Worm (Caenorhabditis elegans) whole organism, L3 larva: ENCODE data around the gene K11D9.3.

ENCODE experiments used
- R02D3.7 ChIP-seq: fragments of 150-350 bp; optimal IDR thresholded peaks from 2 replicates; lab custom pipeline; 2014; ENCODE audit warnings: missing biosample characterization, missing genetic modification characterization
- aly-2 ChIP-seq: fragments of 150-350 bp; optimal IDR thresholded peaks from 2 replicates; lab custom pipeline; 2014; ENCODE audit warnings: missing biosample characterization, missing genetic modification characterization
- ama-1 ChIP-seq: fragments of 150-350 bp; optimal IDR thresholded peaks from 2 replicates; lab custom pipeline; 2018
- ceh-28 ChIP-seq: fragments of 150-350 bp; optimal IDR thresholded peaks from 2 replicates; lab custom pipeline; 2014; ENCODE audit warnings: missing biosample characterization, missing genetic modification reagents, missing genetic modification characterization
- ceh-82 ChIP-seq: fragments of 150-350 bp; optimal IDR thresholded peaks from 2 replicates; lab custom pipeline; 2014; ENCODE audit warnings: missing biosample characterization, missing genetic modification characterization
- ceh-9 ChIP-seq: sonication (generic microtip); optimal IDR thresholded peaks from 2 replicates; lab custom pipeline; 2018; ENCODE audit warnings: missing biosample characterization, missing genetic modification characterization
- daf-12 ChIP-seq: fragments of 150-350 bp; optimal IDR thresholded peaks from 2 replicates; lab custom pipeline; 2014; ENCODE audit warnings: missing biosample characterization, missing genetic modification reagents, missing genetic modification characterization
- egl-27 ChIP-seq: sonication (generic microtip); optimal IDR thresholded peaks from 4 replicates; lab custom pipeline; 2017; ENCODE audit warnings: missing biosample characterization, missing genetic modification reagents, missing genetic modification characterization
- egl-5 ChIP-seq: fragments of 150-350 bp; optimal IDR thresholded peaks from 2 replicates; lab custom pipeline; 2017; ENCODE audit warnings: missing biosample characterization, missing genetic modification reagents, missing genetic modification characterization, inconsistent platforms
- elt-1 ChIP-seq: fragments of 150-350 bp; optimal IDR thresholded peaks from 2 replicates; lab custom pipeline; 2014; ENCODE audit warnings: missing biosample characterization, missing genetic modification characterization
- fkh-10 ChIP-seq: sonication (generic microtip); optimal IDR thresholded peaks from 2 replicates; lab custom pipeline; 2017; ENCODE audit warnings: missing biosample characterization, missing genetic modification reagents, missing genetic modification characterization
- fkh-2 ChIP-seq: fragments of 150-350 bp; optimal IDR thresholded peaks from 2 replicates; lab custom pipeline; 2014; ENCODE audit warnings: missing biosample characterization, missing genetic modification reagents, missing genetic modification characterization
- fos-1 ChIP-seq: fragments of 150-350 bp; optimal IDR thresholded peaks from 2 replicates; lab custom pipeline; 2014; ENCODE audit warnings: missing biosample characterization, missing genetic modification characterization
- hmg-11 ChIP-seq: sonication (generic microtip); optimal IDR thresholded peaks from 2 replicates; lab custom pipeline; 2016; ENCODE audit warnings: missing genetic modification characterization, missing compliant biosample characterization
- jun-1 ChIP-seq: fragments of 150-350 bp; optimal IDR thresholded peaks from 2 replicates; lab custom pipeline; 2014; ENCODE audit warnings: missing biosample characterization, missing genetic modification reagents, missing genetic modification characterization
- lin-39 ChIP-seq: fragments of 150-350 bp; optimal IDR thresholded peaks from 2 replicates; lab custom pipeline; 2018; ENCODE audit warnings: missing biosample characterization, missing genetic modification reagents, missing genetic modification characterization
- lsy-12 ChIP-seq: sonication (generic microtip); optimal IDR thresholded peaks from 2 replicates; lab custom pipeline; 2016; ENCODE audit warnings: mild to moderate bottlenecking, missing genetic modification characterization, missing compliant biosample characterization
- mdl-1 ChIP-seq: fragments of 150-350 bp; optimal IDR thresholded peaks from 2 replicates; lab custom pipeline; 2014; ENCODE audit warnings: missing biosample characterization, missing genetic modification characterization
- mml-1 ChIP-seq: fragments of 150-350 bp; sonication (generic microtip); optimal IDR thresholded peaks from 3 replicates; lab custom pipeline; 2014; ENCODE audit warnings: missing biosample characterization, missing genetic modification characterization
- nfya-1 ChIP-seq: sonication (generic microtip); optimal IDR thresholded peaks from 2 replicates; lab custom pipeline; 2017; ENCODE audit warnings: missing genetic modification characterization, mild to moderate bottlenecking, missing compliant biosample characterization, antibody characterized with exemption, moderate library complexity; ENCODE audit not compliant: insufficient read depth
- nhr-11 ChIP-seq: fragments of 150-350 bp; optimal IDR thresholded peaks from 2 replicates; lab custom pipeline; 2014; ENCODE audit warnings: missing biosample characterization, missing genetic modification characterization
- nhr-12 ChIP-seq: fragments of 150-350 bp; optimal IDR thresholded peaks from 2 replicates; lab custom pipeline; 2014; ENCODE audit warnings: missing biosample characterization, missing genetic modification characterization
- nhr-23 ChIP-seq: fragments of 150-350 bp; optimal IDR thresholded peaks from 2 replicates; lab custom pipeline; 2014; ENCODE audit warnings: missing biosample characterization, missing genetic modification reagents, missing genetic modification characterization
- nhr-237 ChIP-seq: fragments of 150-350 bp; optimal IDR thresholded peaks from 2 replicates; lab custom pipeline; 2014; ENCODE audit warnings: missing biosample characterization, missing genetic modification characterization
- nhr-25 ChIP-seq: sonication (generic microtip); optimal IDR thresholded peaks from 2 replicates; lab custom pipeline; 2017; ENCODE audit warnings: missing biosample characterization, missing genetic modification characterization
- nhr-43 ChIP-seq: sonication (generic microtip); optimal IDR thresholded peaks from 2 replicates; lab custom pipeline; 2016; ENCODE audit warnings: mild to moderate bottlenecking, missing genetic modification characterization, missing compliant biosample characterization; ENCODE audit not compliant: poor library complexity, severe bottlenecking
- nhr-67 ChIP-seq: fragments of 150-350 bp; optimal IDR thresholded peaks from 2 replicates; lab custom pipeline; 2014; ENCODE audit warnings: missing biosample characterization, missing genetic modification characterization
- nhr-76 ChIP-seq: fragments of 150-350 bp; sonication (generic microtip); optimal IDR thresholded peaks from 5 replicates; lab custom pipeline; 2014; ENCODE audit warnings: missing biosample characterization, missing genetic modification characterization
- nhr-77 ChIP-seq: fragments of 150-350 bp; optimal IDR thresholded peaks from 2 replicates; lab custom pipeline; 2014; ENCODE audit warnings: missing biosample characterization, missing genetic modification characterization
- pha-4 ChIP-seq: fragments of 150-350 bp; optimal IDR thresholded peaks from 2 replicates; lab custom pipeline; 2014; ENCODE audit warnings: missing biosample characterization, missing genetic modification reagents, missing genetic modification characterization
- pqm-1 ChIP-seq: fragments of 150-350 bp; optimal IDR thresholded peaks from 2 replicates; lab custom pipeline; 2017; ENCODE audit warnings: missing biosample characterization, missing genetic modification characterization, inconsistent platforms
- sea-2 ChIP-seq: fragments of 150-350 bp; sonication (generic microtip); optimal IDR thresholded peaks from 4 replicates; lab custom pipeline; 2014; ENCODE audit warnings: missing biosample characterization, missing genetic modification reagents, missing genetic modification characterization
- skn-1 ChIP-seq: fragments of 150-350 bp; optimal IDR thresholded peaks from 2 replicates; lab custom pipeline; 2014; ENCODE audit warnings: missing biosample characterization, missing genetic modification characterization
- tbx-2 ChIP-seq: sonication (generic microtip); optimal IDR thresholded peaks from 2 replicates; lab custom pipeline; 2016; ENCODE audit warnings: mild to moderate bottlenecking, missing genetic modification characterization, missing compliant biosample characterization
- unc-39 ChIP-seq: sonication (generic microtip); optimal IDR thresholded peaks from 4 replicates; lab custom pipeline; 2017; ENCODE audit warnings: missing biosample characterization, missing genetic modification characterization
- unc-62 ChIP-seq: fragments of 150-350 bp; sonication (generic microtip); optimal IDR thresholded peaks from 4 replicates; lab custom pipeline; 2014; ENCODE audit warnings: missing biosample characterization, missing genetic modification reagents, missing genetic modification characterization
- ztf-11 ChIP-seq: fragments of 150-350 bp; optimal IDR thresholded peaks from 2 replicates; lab custom pipeline; 2014; ENCODE audit warnings: missing biosample characterization, missing genetic modification characterization
- ztf-4 ChIP-seq: fragments of 150-350 bp; optimal IDR thresholded peaks from 2 replicates; lab custom pipeline; 2014; ENCODE audit warnings: missing biosample characterization, missing genetic modification characterization

Gene K11D9.3

ce11 chrIII:10816800-10817418 is 14.9 kb upstream of the K11D9.3 start, which contains the start of gene sca-1:
Gene sca-1 (minus strand): TSS chrIII:10816850.
- TF ChIP-seq egl-27 (tag; lab: Kevin White, UChicago) (no peak), nfya-1 (tag; lab: Kevin White, UChicago) (peak; percentile 7), jun-1 (tag; lab: Kevin White, UChicago) (no peak), elt-1 (tag; lab: Kevin White, UChicago) (no peak), fos-1 (tag; lab: Kevin White, UChicago) (no peak), R02D3.7 (tag; lab: Kevin White, UChicago) (no peak), egl-5 (tag; lab: Kevin White, UChicago) (peak; percentile 2), lin-39 (no peak)
- TF ChIP-seq, all 47 proteins: peak for 2

ce11 chrIII:10816045-10816444 is 14.0 kb upstream of the K11D9.3 start:
- TF ChIP-seq nhr-11 (tag; lab: Kevin White, UChicago) (peak; percentile 55), nhr-25 (tag; lab: Kevin White, UChicago) (no peak), nfya-1 (tag; lab: Kevin White, UChicago) (peak; percentile 33)

ce11 chrIII:10815199-10815598 is 13.2 kb upstream of the K11D9.3 start:
- TF ChIP-seq nhr-25 (tag; lab: Kevin White, UChicago): no peak
- no peak for TF ChIP-seq ceh-9
- no peak for TF ChIP-seq pha-4
- no peak for TF ChIP-seq fos-1 (tag; lab: Kevin White, UChicago)
- TF ChIP-seq nhr-67 (tag; lab: Kevin White, UChicago): no peak
- TF ChIP-seq ztf-4: no peak
- TF ChIP-seq skn-1: no peak
- TF ChIP-seq fkh-2 (tag; lab: Kevin White, UChicago): no peak
- TF ChIP-seq nhr-12 (tag; lab: Kevin White, UChicago): no peak
- TF ChIP-seq nhr-43 (tag; lab: Kevin White, UChicago): no peak
- no peak for TF ChIP-seq nhr-76 (tag; lab: Kevin White, UChicago)
- no peak for TF ChIP-seq unc-39 (tag; lab: Kevin White, UChicago)
- TF ChIP-seq hmg-11 (tag; lab: Kevin White, UChicago): no peak
- no peak for TF ChIP-seq mml-1 (tag; lab: Kevin White, UChicago)
- TF ChIP-seq mdl-1 (tag; lab: Kevin White, UChicago): no peak
- no peak for TF ChIP-seq aly-2 (tag; lab: Kevin White, UChicago)
- TF ChIP-seq unc-62 (GFP tag; lab: Kevin White, UChicago): no peak

ce11 chrIII:10813886-10814285 is 11.9 kb upstream of the K11D9.3 start:
- TF ChIP-seq fkh-2 (tag; lab: Kevin White, UChicago): no peak
- no peak for TF ChIP-seq unc-62 (GFP tag; lab: Kevin White, UChicago)
- no peak for TF ChIP-seq nhr-25 (tag; lab: Kevin White, UChicago)
- no peak for TF ChIP-seq sea-2 (GFP tag; lab: Kevin White, UChicago)
- no peak for TF ChIP-seq ama-1 (lab: Kevin White, UChicago)
- TF ChIP-seq fkh-10: no peak
- TF ChIP-seq skn-1: no peak
- no peak for TF ChIP-seq nhr-23 (tag; lab: Kevin White, UChicago)
- no peak for TF ChIP-seq pqm-1 (tag; lab: Kevin White, UChicago)
- TF ChIP-seq nhr-77 (tag; lab: Kevin White, UChicago): no peak
- TF ChIP-seq daf-12 (tag; lab: Kevin White, UChicago): no peak
- TF ChIP-seq unc-39 (tag; lab: Kevin White, UChicago): no peak
- no peak for TF ChIP-seq nhr-12 (tag; lab: Kevin White, UChicago)
- TF ChIP-seq egl-5 (tag; lab: Kevin White, UChicago): no peak

- TF ChIP-seq lsy-12 (tag; lab: Kevin White, UChicago): no peak
- no peak for TF ChIP-seq tbx-2 (tag; lab: Kevin White, UChicago)
- no peak for TF ChIP-seq ceh-82
- TF ChIP-seq nhr-237: no peak
- TF ChIP-seq lin-39: no peak
- TF ChIP-seq ceh-28 (tag; lab: Kevin White, UChicago): no peak
- no peak for TF ChIP-seq mdl-1 (tag; lab: Kevin White, UChicago)
- TF ChIP-seq sea-2 (GFP tag; lab: Kevin White, UChicago): no peak
- TF ChIP-seq ztf-11 (tag; lab: Kevin White, UChicago): no peak
Observed at ce11 chrIII:10812798-10813295, 10.8 kb upstream of the K11D9.3 start.
